Worm (Caenorhabditis elegans): Measurements from ENCODE around the gene nemp-1.

DNA sequence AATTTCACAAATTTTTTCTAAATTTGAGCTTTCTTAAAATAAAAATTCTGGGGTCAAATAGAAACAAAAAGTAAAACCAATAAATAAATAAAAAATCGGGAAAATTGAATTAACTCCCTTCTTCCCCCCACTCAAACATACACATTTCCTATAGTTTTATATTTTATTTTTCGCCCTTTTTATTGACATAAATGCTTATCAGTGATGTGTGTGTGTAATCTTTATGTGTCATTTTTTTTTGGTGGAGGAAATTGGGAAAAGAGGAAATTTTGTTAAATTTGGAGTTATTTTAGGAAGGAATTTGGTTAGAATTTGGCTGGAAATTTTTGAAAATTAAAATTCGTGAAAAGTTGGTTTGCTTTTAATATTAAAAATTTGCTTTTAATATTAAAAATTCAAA lies 49.6 kb upstream of the nemp-1 start:
- TF ChIP-seq ztf-4 (tag; optimal IDR thresholded peaks at IDR 0.05) (no peak), blmp-1 (tag; optimal IDR thresholded peaks at IDR 0.05; ENCODE audit: insufficient read depth) (no peak), zag-1 (tag; optimal IDR thresholded peaks at IDR 0.05) (no peak), nhr-25 (tag; optimal IDR thresholded peaks at IDR 0.05) (no peak), mbf-1 (tag; optimal IDR thresholded peaks at IDR 0.05) (no peak), unc-55 (GFP tag; optimal IDR thresholded peaks at IDR 0.05) (no peak), elt-1 (tag; optimal IDR thresholded peaks at IDR 0.05) (no peak), ZK546.5 (tag; optimal IDR thresholded peaks at IDR 0.05) (no peak), mdl-1 (tag; optimal IDR thresholded peaks at IDR 0.05) (no peak)

All from whole organism, L2 larva.